Worm (Caenorhabditis elegans) whole organism, early embryonic: ENCODE data around the gene F23G4.1.

Experiments
- ama-1 ChIP-seq: fragments of 150-350 bp; optimal IDR thresholded peaks from 2 replicates; lab custom pipeline; 2014
- tbx-11 ChIP-seq: fragments of 200-800 bp; sonication (Bioruptor generic); IDR thresholded peaks from 2 replicates; pipeline ENCODE4 v1.3.6; 2022; ENCODE audit warnings: missing genetic modification characterization, missing compliant biosample characterization
- tbx-37 ChIP-seq: fragments of 200-800 bp; sonication (Bioruptor generic); conservative IDR thresholded peaks from 2 replicates; pipeline ENCODE4 v1.3.6; 2022; ENCODE audit warnings: missing genetic modification reagents, missing genetic modification characterization, missing compliant biosample characterization

DNA sequence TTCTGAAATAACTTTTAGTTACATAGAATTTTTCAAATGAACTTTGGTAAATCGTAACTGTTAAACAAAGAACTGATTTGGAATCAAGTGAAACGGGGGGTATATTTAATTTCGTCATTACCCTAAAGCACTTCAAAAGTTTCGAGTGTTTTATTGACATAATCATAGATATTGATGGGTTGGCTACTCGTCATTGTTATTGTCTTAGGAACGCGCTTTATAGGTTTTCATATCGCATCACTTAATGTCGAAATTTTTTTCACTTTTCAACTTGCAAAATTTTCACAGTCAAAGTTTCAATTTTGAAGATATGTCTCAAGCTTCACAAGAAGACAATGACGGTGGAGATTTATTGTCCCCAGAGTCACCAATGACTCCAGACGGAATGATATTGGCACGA is 15.7 kb upstream of the F23G4.1 start, which contains the start of gene kqt-1:
- TF ChIP-seq tbx-37 (GFP tag; lab: Robert Waterston, UW) (no peak), ama-1 (lab: Kevin White, UChicago) (no peak), tbx-11 (GFP tag; lab: Robert Waterston, UW) (no peak)
